Worm (Caenorhabditis elegans) whole organism, mixed stage, embryonic: ENCODE measurements around the gene F57C2.4.

Experiments
- M03D4.4 ChIP-seq: sonication (generic microtip); optimal IDR thresholded peaks from 2 replicates; lab custom pipeline; 2017; ENCODE audit warnings: mild to moderate bottlenecking, missing genetic modification characterization, missing compliant biosample characterization
- lin-13 ChIP-seq: fragments of 150-350 bp; optimal IDR thresholded peaks from 2 replicates; lab custom pipeline; 2014; ENCODE audit warnings: missing biosample characterization, missing genetic modification characterization
- mls-2 ChIP-seq: sonication (generic microtip); optimal IDR thresholded peaks from 2 replicates; lab custom pipeline; 2016; ENCODE audit warnings: mild to moderate bottlenecking, missing genetic modification characterization, moderate library complexity, missing compliant biosample characterization
- nhr-237 ChIP-seq: fragments of 150-350 bp; optimal IDR thresholded peaks from 2 replicates; lab custom pipeline; 2014; ENCODE audit warnings: missing biosample characterization, missing genetic modification characterization
- unc-62 ChIP-seq: fragments of 150-350 bp; optimal IDR thresholded peaks from 2 replicates; lab custom pipeline; 2014; ENCODE audit warnings: missing biosample characterization, missing genetic modification reagents, missing genetic modification characterization
- zip-8 ChIP-seq: fragments of 150-350 bp; optimal IDR thresholded peaks from 2 replicates; lab custom pipeline; 2014; ENCODE audit warnings: missing biosample characterization, missing genetic modification characterization
- ztf-11 ChIP-seq: fragments of 150-350 bp; optimal IDR thresholded peaks from 2 replicates; lab custom pipeline; 2014; ENCODE audit warnings: missing biosample characterization, missing genetic modification characterization

- TF ChIP-seq nhr-237 (tag; lab: Kevin White, UChicago): no peak
- no peak for TF ChIP-seq lin-13 (tag; lab: Kevin White, UChicago)
- TF ChIP-seq unc-62 (GFP tag; lab: Kevin White, UChicago): no peak
- no peak for TF ChIP-seq ztf-11 (tag; lab: Kevin White, UChicago)
- TF ChIP-seq M03D4.4: no peak
- no peak for TF ChIP-seq mls-2 (tag; lab: Kevin White, UChicago)
- TF ChIP-seq zip-8 (tag; lab: Kevin White, UChicago): no peak
Observed at ce11 chrII:14569322-14569721, 44.2 kb downstream of the F57C2.4 start.
